Fruit fly (Drosophila melanogaster) whole organism, wandering third instar larva: ENCODE results near the gene Trmt112.

ENCODE experiments used
- Abd-B ChIP-seq: fragments of >200 bp; optimal IDR thresholded peaks from 2 replicates; lab custom pipeline; 2017; ENCODE audit warnings: missing biosample characterization, missing genetic modification characterization
- CG9705 ChIP-seq: fragments of 200-800 bp; sonication (Bioruptor generic); optimal IDR thresholded peaks from 2 replicates; lab custom pipeline; 2018; ENCODE audit warnings: missing biosample characterization, mild to moderate bottlenecking, missing genetic modification characterization
- CrebA ChIP-seq: fragments of 200-800 bp; sonication (Bioruptor generic); optimal IDR thresholded peaks from 2 replicates; lab custom pipeline; 2016; ENCODE audit warnings: missing biosample characterization, mild to moderate bottlenecking, missing genetic modification characterization, borderline replicate concordance
- Dfd ChIP-seq: fragments of >200 bp; optimal IDR thresholded peaks from 2 replicates; lab custom pipeline; 2017; ENCODE audit warnings: missing biosample characterization, missing genetic modification characterization
- Dif ChIP-seq: fragments of 200-275, 200-300 bp; sonication (Bioruptor generic); optimal IDR thresholded peaks from 2 replicates; lab custom pipeline; 2018; ENCODE audit warnings: missing biosample characterization, missing genetic modification characterization; ENCODE audit not compliant: partially characterized antibody
- Hr78 ChIP-seq: fragments of >200 bp; optimal IDR thresholded peaks from 2 replicates; lab custom pipeline; 2017; ENCODE audit warnings: missing biosample characterization, missing genetic modification characterization
- OdsH ChIP-seq: fragments of 200-800 bp; sonication (Bioruptor generic); optimal IDR thresholded peaks from 2 replicates; lab custom pipeline; 2016; ENCODE audit warnings: missing biosample characterization, mild to moderate bottlenecking, missing genetic modification characterization
- Vsx2 ChIP-seq: fragments of 200-300, 225-300 bp; sonication (Bioruptor generic); optimal IDR thresholded peaks from 2 replicates; lab custom pipeline; 2018; ENCODE audit warnings: missing biosample characterization, missing genetic modification characterization; ENCODE audit not compliant: partially characterized antibody
- brk ChIP-seq: fragments of 200-800 bp; sonication (Bioruptor generic); optimal IDR thresholded peaks from 2 replicates; lab custom pipeline; 2016; ENCODE audit warnings: missing biosample characterization, mild to moderate bottlenecking, missing genetic modification characterization
- h ChIP-seq: fragments of 200-800 bp; sonication (Bioruptor generic); optimal IDR thresholded peaks from 3 replicates; lab custom pipeline; 2016; ENCODE audit warnings: missing biosample characterization, mild to moderate bottlenecking, missing genetic modification characterization
- psq ChIP-seq: fragments of 200-800 bp; sonication (Bioruptor generic); optimal IDR thresholded peaks from 3 replicates; lab custom pipeline; 2017; ENCODE audit warnings: missing biosample characterization, mild to moderate bottlenecking, missing genetic modification characterization, moderate library complexity

DNA sequence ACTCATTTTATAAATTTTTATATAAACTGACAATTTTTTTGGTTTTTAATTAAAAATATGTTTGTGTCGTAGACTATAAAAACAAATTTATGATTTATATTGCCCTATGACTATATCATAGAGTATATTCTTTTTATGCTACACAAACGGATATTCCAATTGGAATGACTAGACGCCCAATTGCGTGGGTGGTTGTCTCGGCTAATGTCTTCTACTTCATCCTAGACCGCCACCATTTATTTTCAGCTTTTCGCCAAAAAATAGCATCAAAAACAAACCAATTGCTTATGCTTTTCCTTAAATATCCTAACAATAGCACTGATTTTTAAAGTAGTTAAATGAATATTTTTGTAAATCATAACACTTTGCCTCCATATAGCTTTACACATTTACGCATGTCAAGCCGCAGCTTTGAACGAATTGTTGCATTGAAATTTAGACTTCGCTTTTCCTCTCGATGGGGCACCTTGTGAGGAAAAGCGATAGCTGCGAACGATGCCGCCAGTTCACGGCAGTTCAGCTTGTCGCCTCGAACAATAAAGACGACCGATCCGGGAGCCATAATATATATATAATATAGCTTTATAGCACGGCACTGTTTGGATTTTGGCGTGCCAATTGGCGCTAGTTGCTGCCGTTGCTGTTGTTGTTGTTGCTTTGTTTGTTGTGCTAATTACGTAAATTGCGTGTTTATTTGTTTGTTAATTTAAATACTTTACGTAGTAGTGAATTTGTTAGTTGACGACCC is 14.4 kb downstream of the Trmt112 start:
- no peak for TF ChIP-seq Abd-B (GFP tag; lab: Kevin White, UChicago)
- no peak for TF ChIP-seq CG9705 (GFP tag; lab: Kevin White, UChicago)
- TF ChIP-seq Dif, result no peak
- TF ChIP-seq OdsH (GFP tag; lab: Kevin White, UChicago), result no peak
- no peak for TF ChIP-seq CrebA (GFP tag; lab: Kevin White, UChicago)
- TF ChIP-seq Vsx2, result no peak
- no peak for TF ChIP-seq Dfd
- no peak for TF ChIP-seq h
- TF ChIP-seq brk (GFP tag; lab: Kevin White, UChicago), result no peak
- no peak for TF ChIP-seq psq
- TF ChIP-seq Hr78 (GFP tag; lab: Kevin White, UChicago), result no peak
